Worm (Caenorhabditis elegans) whole organism, young adult: ENCODE results near the gene str-4.

Experiments used
- B0336.3 ChIP-seq: fragments of 200-800 bp; sonication (Bioruptor generic); IDR thresholded peaks from 2 replicates; pipeline ENCODE4 v1.3.6; 2022; ENCODE audit warnings: missing genetic modification characterization, missing compliant biosample characterization
- F10E7.11 ChIP-seq: sonication (generic microtip); optimal IDR thresholded peaks from 2 replicates; lab custom pipeline; 2017; ENCODE audit warnings: mild to moderate bottlenecking, missing genetic modification characterization, moderate library complexity, missing compliant biosample characterization
- F37B4.10 ChIP-seq: fragments of 200-800 bp; sonication (Bioruptor generic); IDR thresholded peaks from 2 replicates; pipeline ENCODE4 v1.3.6; 2022; ENCODE audit warnings: missing genetic modification characterization, missing compliant biosample characterization
- F49E8.2 ChIP-seq: sonication (generic microtip); optimal IDR thresholded peaks from 3 replicates; lab custom pipeline; 2017; ENCODE audit warnings: missing genetic modification characterization, mild to moderate bottlenecking, missing compliant biosample characterization, antibody characterized with exemption, moderate library complexity; ENCODE audit not compliant: insufficient read depth
- F52B5.7 ChIP-seq: sonication (generic microtip); optimal IDR thresholded peaks from 2 replicates; lab custom pipeline; 2016; ENCODE audit warnings: mild to moderate bottlenecking, missing genetic modification characterization, missing compliant biosample characterization
- T26A5.8 ChIP-seq: sonication (generic microtip); optimal IDR thresholded peaks from 2 replicates; lab custom pipeline; 2016; ENCODE audit warnings: missing genetic modification characterization, missing compliant biosample characterization
- Y79H2A.3 ChIP-seq: fragments of 200-800 bp; sonication (Bioruptor generic); conservative IDR thresholded peaks from 2 replicates; pipeline ENCODE4 v1.3.6; 2022; ENCODE audit warnings: missing genetic modification reagents, missing genetic modification characterization, missing compliant biosample characterization
- ama-1 ChIP-seq, 3 experiments: fragments of 150-350 bp in 1 of 3; sonication (generic microtip) in 2 of 3; optimal IDR thresholded peaks; 2 replicates each; lab custom pipeline; 2014 to 2018; ENCODE audit warnings: missing biosample characterization in 2 of 3, missing genetic modification characterization in 2 of 3, missing genetic modification reagents in 2 of 3
- aptf-2 ChIP-seq: fragments of 200-800 bp; sonication (Bioruptor generic); conservative IDR thresholded peaks from 2 replicates; pipeline ENCODE4 v1.3.6; 2022; ENCODE audit warnings: missing genetic modification reagents, missing genetic modification characterization, missing compliant biosample characterization
- athp-1 ChIP-seq: sonication (generic microtip); optimal IDR thresholded peaks from 2 replicates; lab custom pipeline; 2017; ENCODE audit warnings: mild to moderate bottlenecking, missing genetic modification characterization, missing compliant biosample characterization
- attf-5 ChIP-seq: fragments of 200-800 bp; sonication (Bioruptor generic); optimal IDR thresholded peaks from 2 replicates; lab custom pipeline; 2018; ENCODE audit warnings: mild to moderate bottlenecking, missing genetic modification characterization, missing compliant biosample characterization
- ceh-27 ChIP-seq: fragments of 200-800 bp; sonication (Bioruptor generic); optimal IDR thresholded peaks from 2 replicates; lab custom pipeline; 2018; ENCODE audit warnings: mild to moderate bottlenecking, missing genetic modification characterization, moderate library complexity, missing compliant biosample characterization
- die-1 ChIP-seq: sonication (generic microtip); optimal IDR thresholded peaks from 2 replicates; lab custom pipeline; 2016; ENCODE audit warnings: missing genotype, mild to moderate bottlenecking, missing genetic modification characterization, missing compliant biosample characterization
- egl-18 ChIP-seq: fragments of 200-800 bp; sonication (Bioruptor generic); IDR thresholded peaks from 2 replicates; pipeline ENCODE4 v1.3.6; 2022; ENCODE audit warnings: missing genetic modification reagents, missing genetic modification characterization, missing compliant biosample characterization
- egrh-3 ChIP-seq: fragments of 200-800 bp; sonication (Bioruptor generic); IDR thresholded peaks from 2 replicates; pipeline ENCODE4 v1.3.6; 2022; ENCODE audit warnings: missing genetic modification reagents, missing genetic modification characterization, missing compliant biosample characterization
- ets-4 ChIP-seq: fragments of 200-800 bp; sonication (Bioruptor generic); optimal IDR thresholded peaks from 2 replicates; lab custom pipeline; 2018; ENCODE audit warnings: mild to moderate bottlenecking, missing genetic modification characterization, missing compliant biosample characterization
- hlh-26 ChIP-seq: fragments of 200-800 bp; sonication (Bioruptor generic); conservative IDR thresholded peaks from 2 replicates; pipeline ENCODE4 v1.3.6; 2022; ENCODE audit warnings: missing genetic modification reagents, missing genetic modification characterization, missing compliant biosample characterization
- lin-26 ChIP-seq: fragments of 200-800 bp; sonication (Bioruptor generic); IDR thresholded peaks from 2 replicates; pipeline ENCODE4 v1.3.6; 2022; ENCODE audit warnings: missing genetic modification reagents, missing genetic modification characterization, missing compliant biosample characterization
- lin-35 ChIP-seq, 3 experiments: fragments of 150-350 bp in 2 of 3; sonication (generic microtip) in 1 of 3; optimal IDR thresholded peaks; 2 replicates each; lab custom pipeline; 2014 to 2018; ENCODE audit warnings: missing biosample characterization in 3 of 3, missing genetic modification characterization in 3 of 3, missing genetic modification reagents in 3 of 3
- lin-40 ChIP-seq: sonication (generic microtip); optimal IDR thresholded peaks from 2 replicates; lab custom pipeline; 2016; ENCODE audit warnings: missing genetic modification characterization, mild to moderate bottlenecking, missing compliant biosample characterization, missing genotype, missing genetic modification reagents
- lsl-1 ChIP-seq: fragments of 200-800 bp; sonication (Bioruptor generic); optimal IDR thresholded peaks from 2 replicates; lab custom pipeline; 2018; ENCODE audit warnings: mild to moderate bottlenecking, missing genetic modification characterization, moderate library complexity, missing compliant biosample characterization
- lsy-27 ChIP-seq: sonication (generic microtip); optimal IDR thresholded peaks from 2 replicates; lab custom pipeline; 2017; ENCODE audit warnings: missing genetic modification characterization, mild to moderate bottlenecking, missing compliant biosample characterization, antibody characterized with exemption, missing genotype, borderline replicate concordance; ENCODE audit not compliant: insufficient read depth
- madf-3 ChIP-seq: fragments of 200-800 bp; sonication (Bioruptor generic); IDR thresholded peaks from 2 replicates; pipeline ENCODE4 v1.3.6; 2022; ENCODE audit warnings: missing genetic modification reagents, missing genetic modification characterization, missing compliant biosample characterization
- mcd-1 ChIP-seq: fragments of 200-800 bp; sonication (Bioruptor generic); IDR thresholded peaks from 2 replicates; pipeline ENCODE4 v1.3.6; 2022; ENCODE audit warnings: missing genetic modification reagents, missing genetic modification characterization, missing compliant biosample characterization
- mel-28 ChIP-seq: sonication (generic microtip); optimal IDR thresholded peaks from 2 replicates; lab custom pipeline; 2016; ENCODE audit warnings: borderline replicate concordance, mild to moderate bottlenecking, missing genetic modification characterization, missing compliant biosample characterization
- mes-4 ChIP-seq: sonication (generic microtip); optimal IDR thresholded peaks from 2 replicates; lab custom pipeline; 2016; ENCODE audit warnings: missing genotype, missing genetic modification characterization, missing compliant biosample characterization
- mxl-1 ChIP-seq: sonication (generic microtip); optimal IDR thresholded peaks from 2 replicates; lab custom pipeline; 2016; ENCODE audit warnings: missing genetic modification characterization, missing compliant biosample characterization
- nfya-1 ChIP-seq: sonication (generic microtip); optimal IDR thresholded peaks from 2 replicates; lab custom pipeline; 2017; ENCODE audit warnings: antibody characterized with exemption, missing compliant biosample characterization, missing genetic modification characterization, borderline replicate concordance; ENCODE audit not compliant: insufficient read depth
- pha-4 ChIP-seq: fragments of 150-350 bp; sonication (generic microtip); optimal IDR thresholded peaks from 2 replicates; lab custom pipeline; 2014; ENCODE audit warnings: missing biosample characterization, missing genetic modification reagents, missing genetic modification characterization
- rec-8 ChIP-seq, 2 experiments: sonication (generic microtip); optimal IDR thresholded peaks; 2 replicates each; lab custom pipeline; 2016; ENCODE audit warnings: mild to moderate bottlenecking in 2 of 2, missing genetic modification characterization in 2 of 2, missing genetic modification reagents in 2 of 2, missing genotype in 2 of 2, missing biosample characterization in 1 of 2, missing compliant biosample characterization in 1 of 2, moderate library complexity in 1 of 2
- somi-1 ChIP-seq: fragments of 200-800 bp; sonication (Bioruptor generic); optimal IDR thresholded peaks from 2 replicates; lab custom pipeline; 2018; ENCODE audit warnings: mild to moderate bottlenecking, missing genetic modification characterization, missing compliant biosample characterization
- unc-130 ChIP-seq: sonication (generic microtip); optimal IDR thresholded peaks from 2 replicates; lab custom pipeline; 2016; ENCODE audit warnings: missing genetic modification reagents, missing genetic modification characterization, missing compliant biosample characterization
- zfh-2 ChIP-seq: fragments of 200-800 bp; sonication (Bioruptor generic); conservative IDR thresholded peaks from 2 replicates; pipeline ENCODE4 v1.3.6; 2022; ENCODE audit warnings: missing genetic modification reagents, missing genetic modification characterization, missing compliant biosample characterization
- zim-3 ChIP-seq: sonication (generic microtip); optimal IDR thresholded peaks from 2 replicates; lab custom pipeline; 2017; ENCODE audit warnings: mild to moderate bottlenecking, missing genetic modification characterization, moderate library complexity, missing compliant biosample characterization
- ztf-26 ChIP-seq: sonication (generic microtip); optimal IDR thresholded peaks from 2 replicates; lab custom pipeline; 2017; ENCODE audit warnings: missing genetic modification characterization, missing compliant biosample characterization

Gene str-4

ce11 chrV:13345867-13346328, 6.4 kb upstream of the str-4 start, which contains the start of gene twk-43 (continued):
- no peak for TF ChIP-seq ets-4 (GFP tag; lab: Kevin White, UChicago)
- no peak for TF ChIP-seq T26A5.8 (tag; lab: Kevin White, UChicago)
- TF ChIP-seq ceh-27 = no peak

- TF ChIP-seq ama-1 (optimal IDR thresholded peaks at IDR 0.05; lab: Kevin White, UChicago) (no peak), ama-1 (GFP tag; optimal IDR thresholded peaks at IDR 0.05; lab: Kevin White, UChicago) (no peak), zim-3 (tag; lab: Kevin White, UChicago) (no peak), hlh-26 (GFP tag; lab: Robert Waterston, UW) (no peak), rec-8 (tag; optimal IDR thresholded peaks at IDR 0.05; lab: Kevin White, UChicago) (no peak), ceh-27 (no peak), B0336.3 (GFP tag; lab: Robert Waterston, UW) (no peak), F49E8.2 (no peak), egl-18 (GFP tag; lab: Robert Waterston, UW) (no peak), Y79H2A.3 (GFP tag; lab: Robert Waterston, UW) (no peak), attf-5 (GFP tag; lab: Kevin White, UChicago) (no peak), F37B4.10 (GFP tag; lab: Robert Waterston, UW) (no peak), nfya-1 (tag; lab: Kevin White, UChicago) (no peak), lsy-27 (tag; lab: Kevin White, UChicago) (no peak), mes-4 (no peak), lin-35 (GFP tag; optimal IDR thresholded peaks at IDR 0.05; lab: Kevin White, UChicago) (no peak), pha-4 (no peak), mcd-1 (GFP tag; lab: Robert Waterston, UW) (no peak), unc-130 (no peak)
Measured at ce11 chrV:13342235-13342634, 2.7 kb upstream of the str-4 start.

ce11 chrV:13338037-13338436, 1.5 kb downstream of the str-4 start:
- TF ChIP-seq lin-26 (GFP tag; lab: Robert Waterston, UW) (no peak), F52B5.7 (tag; lab: Kevin White, UChicago) (no peak), F10E7.11 (no peak), lin-40 (tag; lab: Kevin White, UChicago) (no peak), ztf-26 (tag; lab: Kevin White, UChicago) (no peak), rec-8 (tag; optimal IDR thresholded peaks at IDR 0.05; lab: Kevin White, UChicago) (no peak), madf-3 (no peak), lsl-1 (GFP tag; lab: Kevin White, UChicago) (no peak), mes-4 (no peak), mxl-1 (no peak), athp-1 (tag; lab: Kevin White, UChicago) (no peak), somi-1 (GFP tag; lab: Kevin White, UChicago) (no peak), nfya-1 (tag; lab: Kevin White, UChicago) (no peak), mel-28 (tag; lab: Kevin White, UChicago) (no peak), aptf-2 (GFP tag; lab: Robert Waterston, UW) (no peak), ama-1 (optimal IDR thresholded peaks at IDR 0.05; lab: Kevin White, UChicago) (no peak), ama-1 (GFP tag; optimal IDR thresholded peaks at IDR 0.05; lab: Kevin White, UChicago) (no peak), zfh-2 (GFP tag; lab: Robert Waterston, UW) (no peak), die-1 (tag; lab: Kevin White, UChicago) (no peak), egrh-3 (no peak)
